Worm (Caenorhabditis elegans): Measurements from ENCODE around the gene npr-32.

DNA sequence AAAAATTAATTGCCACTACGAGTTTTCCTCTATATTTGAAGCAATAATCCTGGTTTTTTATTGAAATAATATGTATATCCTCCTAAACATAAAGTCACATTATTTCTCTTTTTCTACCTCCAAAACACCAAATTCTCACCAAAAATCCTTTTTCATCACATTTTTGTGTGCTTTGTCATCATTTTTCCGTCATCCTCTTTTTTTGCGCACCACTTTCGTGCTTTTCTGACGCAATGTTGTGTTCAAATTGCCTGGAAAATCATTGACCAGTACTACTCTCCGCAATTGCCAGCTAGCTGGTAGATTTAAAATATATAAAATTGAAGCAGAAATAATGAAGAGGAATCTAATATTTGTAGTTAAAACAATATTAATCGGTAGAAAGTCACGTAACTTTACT lies 37.2 kb upstream of the npr-32 start:
- TF ChIP-seq flt-1 (GFP tag; IDR thresholded peaks at IDR 0.05): no peak
- TF ChIP-seq F13C5.2 (tag; optimal IDR thresholded peaks at IDR 0.05): no peak
- no peak for TF ChIP-seq hmbx-1 (tag; optimal IDR thresholded peaks at IDR 0.05)
- TF ChIP-seq ceh-13 (GFP tag; optimal IDR thresholded peaks at IDR 0.05): no peak
- no peak for TF ChIP-seq ama-1 (optimal IDR thresholded peaks at IDR 0.05)
- TF ChIP-seq aly-1 (tag; optimal IDR thresholded peaks at IDR 0.05): no peak
- no peak for TF ChIP-seq pes-1 (GFP tag; IDR thresholded peaks at IDR 0.05)
- TF ChIP-seq tbx-37 (GFP tag; conservative IDR thresholded peaks at IDR 0.05): no peak
- TF ChIP-seq hmg-4 (GFP tag; optimal IDR thresholded peaks at IDR 0.05): no peak
- TF ChIP-seq B0310.2 (tag; optimal IDR thresholded peaks at IDR 0.05): no peak
